Fruit fly (Drosophila melanogaster) Kc167 (cell line): ENCODE data around the gene Vps36.

Experiments
- Sin3A ChIP-seq: fragments of >200 bp; optimal IDR thresholded peaks from 2 replicates; lab custom pipeline; 2018; ENCODE audit warnings: missing external identifiers
- h ChIP-seq: fragments of >200 bp; optimal IDR thresholded peaks from 3 replicates; lab custom pipeline; 2018; ENCODE audit warnings: missing external identifiers
- psq ChIP-seq: fragments of >200 bp; optimal IDR thresholded peaks from 2 replicates; lab custom pipeline; 2017; ENCODE audit warnings: missing external identifiers

DNA sequence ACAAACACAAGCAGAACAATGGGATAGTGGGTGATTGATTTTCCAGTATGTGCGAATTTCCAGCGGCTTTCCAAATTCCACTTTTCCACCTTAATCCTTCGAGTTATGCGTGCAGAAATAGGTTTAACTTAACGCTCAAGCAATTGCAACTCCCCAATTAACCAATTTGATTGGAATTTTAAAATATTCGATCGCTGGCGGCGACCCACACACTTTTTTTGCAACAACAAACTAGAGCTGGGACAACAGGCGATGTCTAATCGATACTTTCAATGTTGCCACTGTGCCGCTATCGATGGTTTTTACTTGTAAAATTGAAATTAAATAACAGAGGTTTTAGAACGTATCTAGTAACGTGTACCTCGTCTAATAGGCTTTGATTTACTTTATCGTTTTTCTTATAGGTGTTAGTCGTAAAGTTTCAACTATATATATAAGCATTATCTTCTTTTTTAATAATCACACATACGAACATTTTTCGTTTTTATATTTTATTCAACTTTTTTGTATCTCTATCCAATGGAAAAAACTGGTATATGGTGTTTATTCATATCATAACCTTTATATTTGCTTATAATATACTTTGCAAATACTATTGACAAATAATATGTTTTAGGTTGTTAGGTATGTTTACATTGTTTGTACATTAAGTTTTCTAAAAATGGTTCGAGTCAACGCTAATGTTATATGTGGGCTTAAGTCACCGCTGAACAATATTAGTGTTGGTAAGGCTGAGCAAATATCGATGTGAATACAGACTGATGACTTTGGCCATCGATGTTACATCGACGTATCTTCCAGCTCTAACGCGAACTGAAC, 26.7 kb downstream of the Vps36 start, which contains the start of the genes Abp1 and Tgi:
- TF ChIP-seq Sin3A (no peak), h (lab: Kevin White, UChicago) (no peak), psq (lab: Kevin White, UChicago) (no peak)
